Worm (Caenorhabditis elegans): ENCODE results near the gene Y75B8A.31.
A peak's percentile ranks its signal among the peaks of the same experiment; 100 is the strongest.

Gene Y75B8A.31

DNA sequence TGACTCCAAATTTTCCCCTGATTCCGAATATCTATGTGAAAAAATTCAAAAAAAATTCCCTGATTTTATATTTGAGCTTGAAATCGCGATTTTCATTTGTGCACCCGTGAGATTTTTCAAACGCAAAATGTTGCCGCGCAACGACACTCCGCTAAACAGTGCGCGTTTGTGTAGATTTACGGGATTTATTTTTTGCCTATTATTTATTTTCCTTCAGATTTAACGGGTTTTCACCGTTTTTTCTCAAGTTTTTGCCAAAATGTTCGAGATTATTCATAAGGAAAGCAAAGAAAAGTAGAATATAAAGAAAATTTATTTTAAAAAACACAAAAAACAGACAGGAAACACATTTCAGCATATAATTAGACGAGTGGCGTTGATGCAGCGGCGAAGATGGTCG lies 11.5 kb downstream of the Y75B8A.31 start:
- peak; percentile 79 for TF ChIP-seq Y48G9A.11 (GFP tag; IDR thresholded peaks at IDR 0.05)

ce11 chrIII:12363545-12363944 lies 12.1 kb downstream of the Y75B8A.31 start:
- TF ChIP-seq Y48G9A.11 (GFP tag; IDR thresholded peaks at IDR 0.05) = peak; percentile 83

DNA sequence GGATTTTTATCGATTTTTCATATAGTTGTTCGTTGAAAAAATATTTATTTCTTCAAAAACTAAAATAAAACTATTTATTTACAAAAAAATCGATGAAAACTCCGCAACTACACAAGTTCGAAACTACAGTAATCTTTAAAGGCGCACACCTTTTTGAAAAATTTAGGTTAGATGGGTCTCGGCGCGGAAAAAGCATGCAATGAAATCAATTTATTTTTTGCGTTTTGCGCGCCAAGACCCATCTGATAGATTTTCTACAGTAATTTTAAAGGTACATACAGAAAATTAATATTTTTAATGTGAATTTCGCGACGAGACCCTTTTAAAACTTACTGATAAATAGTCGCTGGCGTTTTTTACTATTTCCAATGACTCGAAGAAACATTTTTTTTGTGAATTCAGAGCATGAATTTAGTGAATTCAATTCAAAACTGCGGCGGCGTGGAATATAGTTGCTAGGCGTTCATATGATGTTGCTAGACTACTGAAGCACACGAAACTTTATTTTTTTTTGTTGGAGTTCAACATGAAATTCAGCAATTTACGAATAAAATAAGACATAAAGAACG lies 15.6 kb downstream of the Y75B8A.31 start, which contains the start of gene Y75B8A.33:
TSS of gene Y75B8A.33 (minus strand) at position 385 of the 569 bp plus-strand sequence.
- peak; percentile 32 for TF ChIP-seq dve-1 (tag; optimal IDR thresholded peaks at IDR 0.05; ENCODE audit: insufficient read depth)
- TF ChIP-seq spr-1 (tag; optimal IDR thresholded peaks at IDR 0.05) = no peak
- peak; percentile 38; the same call in 1 of the 2 replicates for TF ChIP-seq Y48G9A.11 (GFP tag; IDR thresholded peaks at IDR 0.05)
- no peak for TF ChIP-seq ceh-82 (tag; optimal IDR thresholded peaks at IDR 0.05)
- peak in 1 of 2 experiments; percentile 32 for TF ChIP-seq lsy-2 (tag; optimal IDR thresholded peaks at IDR 0.05)
- TF ChIP-seq ama-1 (optimal IDR thresholded peaks at IDR 0.05) = peak; percentile 4
- TF ChIP-seq aha-1 (tag) = peak; percentile 91
- no peak for TF ChIP-seq daf-16 (GFP tag; optimal IDR thresholded peaks at IDR 0.05)
- peak; percentile 19 for TF ChIP-seq daf-16 (tag; optimal IDR thresholded peaks at IDR 0.05)
- TF ChIP-seq hlh-11 (tag; optimal IDR thresholded peaks at IDR 0.05) = no peak
- no peak for TF ChIP-seq spr-3 (GFP tag; optimal IDR thresholded peaks at IDR 0.05)

ce11 chrIII:12367891-12368290 lies 16.4 kb downstream of the Y75B8A.31 start:
- TF ChIP-seq nhr-28 (tag; optimal IDR thresholded peaks at IDR 0.05) (no peak), set-16 (GFP tag; IDR thresholded peaks at IDR 0.05) (peak; percentile 60), ceh-32 (tag; optimal IDR thresholded peaks at IDR 0.05; ENCODE audit: poor library complexity) (no peak), daf-8 (GFP tag; IDR thresholded peaks at IDR 0.05) (no peak), lin-29 (GFP tag; IDR thresholded peaks at IDR 0.05) (no peak), mes-2 (tag; optimal IDR thresholded peaks at IDR 0.05; ENCODE audit: poor library complexity, severe bottlenecking) (peak; percentile 18), ama-1 (optimal IDR thresholded peaks at IDR 0.05) (no peak), ztf-11 (tag; optimal IDR thresholded peaks at IDR 0.05) (no peak)

- no peak for TF ChIP-seq ces-1 (GFP tag; optimal IDR thresholded peaks at IDR 0.05)
- peak; percentile 53 for TF ChIP-seq mes-2 (tag; optimal IDR thresholded peaks at IDR 0.05; ENCODE audit: poor library complexity, severe bottlenecking)
- TF ChIP-seq mdl-1 (tag; optimal IDR thresholded peaks at IDR 0.05) = peak; percentile 5 to 6
- TF ChIP-seq snpc-4 (tag; optimal IDR thresholded peaks at IDR 0.05) = no peak
- peak; percentile 21 for TF ChIP-seq nhr-11 (tag; optimal IDR thresholded peaks at IDR 0.05)
- 0 out of 2 replicates have a peak, but pooled peaks have one; percentile 19 for TF ChIP-seq mdt-29 (GFP tag; IDR thresholded peaks at IDR 0.05)
- peak; percentile 20 for TF ChIP-seq lin-13 (GFP tag; optimal IDR thresholded peaks at IDR 0.05)
- peak; percentile 52 for TF ChIP-seq dve-1 (tag; optimal IDR thresholded peaks at IDR 0.05; ENCODE audit: insufficient read depth)
- TF ChIP-seq hmg-1.1 (GFP tag; IDR thresholded peaks at IDR 0.05) = peak; percentile 46; the same call in 1 of the 2 replicates
- peak; percentile 40 for TF ChIP-seq mxl-3 (GFP tag; optimal IDR thresholded peaks at IDR 0.05)
- 0 out of 2 replicates have a peak, but pooled peaks have one; percentile 5 for TF ChIP-seq Y75B8A.6 (GFP tag; IDR thresholded peaks at IDR 0.05)
- TF ChIP-seq snpc-1.2 (GFP tag; IDR thresholded peaks at IDR 0.05) = 0 out of 2 replicates have a peak, but pooled peaks have one; percentile 21
- no peak for TF ChIP-seq tag-97 (GFP tag; IDR thresholded peaks at IDR 0.05)
- peak; percentile 80 for TF ChIP-seq mep-1 (tag; optimal IDR thresholded peaks at IDR 0.05)
- no peak for TF ChIP-seq spr-3 (GFP tag; optimal IDR thresholded peaks at IDR 0.05)
- 0 out of 2 replicates have a peak, but pooled peaks have one; percentile 15 for TF ChIP-seq ctbp-1 (GFP tag; IDR thresholded peaks at IDR 0.05)
- no peak for TF ChIP-seq ceh-28 (tag; optimal IDR thresholded peaks at IDR 0.05)
- TF ChIP-seq aha-1 (tag) = peak; percentile 81
- peak; percentile 33 for TF ChIP-seq hlh-11 (tag; optimal IDR thresholded peaks at IDR 0.05)
- no peak for TF ChIP-seq cey-2 (tag; optimal IDR thresholded peaks at IDR 0.05; ENCODE audit: borderline replicate concordance, insufficient read depth)
- TF ChIP-seq F10B5.3 (tag; optimal IDR thresholded peaks at IDR 0.05) = no peak
- TF ChIP-seq rbr-2 (tag; optimal IDR thresholded peaks at IDR 0.05) = peak; percentile 27
- no peak for TF ChIP-seq nhr-28 (tag; optimal IDR thresholded peaks at IDR 0.05)
- peak; percentile 89 for TF ChIP-seq ama-1 (optimal IDR thresholded peaks at IDR 0.05)
- peak; percentile 44; the same call in 1 of the 2 replicates for TF ChIP-seq dmd-6 (GFP tag; IDR thresholded peaks at IDR 0.05)
- no peak for TF ChIP-seq lin-39 (tag; optimal IDR thresholded peaks at IDR 0.05)
- peak in 1 of 2 experiments; percentile 59 for TF ChIP-seq lsy-2 (tag; optimal IDR thresholded peaks at IDR 0.05)
- no peak for TF ChIP-seq Y105C5A.15 (GFP tag; IDR thresholded peaks at IDR 0.05)
- TF ChIP-seq nhr-6 (tag; optimal IDR thresholded peaks at IDR 0.05) = no peak
These were observed 17.2 kb downstream of the Y75B8A.31 start, which contains the start of gene his-72 for ce11 chrIII:12368462-12369306. TSS of gene his-72 (minus strand) at chrIII:12369050.
